Fruit fly (Drosophila melanogaster) whole organism, embryonic: Measurements from ENCODE around the gene Snx27.
A peak's percentile ranks its signal among the peaks of the same experiment; 100 is the strongest.

Source experiments
- ATbp ChIP-seq: fragments of 200-800 bp; sonication (Bioruptor generic); optimal IDR thresholded peaks from 2 replicates; lab custom pipeline; 2017; ENCODE audit warnings: missing biosample characterization, mild to moderate bottlenecking, missing genetic modification characterization, missing genetic modification reagents
- Bgb ChIP-seq: fragments of 200-800 bp; sonication (Bioruptor generic); IDR thresholded peaks from 2 replicates; pipeline ENCODE4 v1.3.6; 2022; ENCODE audit warnings: missing biosample characterization, missing genetic modification characterization; ENCODE audit not compliant: partially characterized antibody
- Blimp-1 ChIP-seq: fragments of 200-800 bp; sonication (Bioruptor generic); optimal IDR thresholded peaks from 3 replicates; lab custom pipeline; 2018; ENCODE audit warnings: missing biosample characterization, missing genetic modification characterization, mild to moderate bottlenecking, moderate library complexity, missing genetic modification reagents
- CG10267 ChIP-seq: fragments of 200-800 bp; sonication (Bioruptor generic); optimal IDR thresholded peaks from 2 replicates; lab custom pipeline; 2018; ENCODE audit warnings: missing biosample characterization, mild to moderate bottlenecking, missing genetic modification characterization, moderate library complexity
- CG10321 ChIP-seq: fragments of 200-800 bp; sonication (Bioruptor generic); IDR thresholded peaks from 2 replicates; pipeline ENCODE4 v1.3.6; 2022; ENCODE audit warnings: missing biosample characterization, missing genetic modification characterization
- CG10959 ChIP-seq: fragments of 200-800 bp; sonication (Bioruptor generic); IDR thresholded peaks from 2 replicates; pipeline ENCODE4 v1.3.6; 2022; ENCODE audit warnings: missing biosample characterization, missing genetic modification characterization
- CG11504 ChIP-seq: fragments of 200-800 bp; sonication (Bioruptor generic); optimal IDR thresholded peaks from 3 replicates; lab custom pipeline; 2019; ENCODE audit warnings: missing biosample characterization, mild to moderate bottlenecking, missing genetic modification characterization, moderate library complexity
- CG11695 ChIP-seq: fragments of 200-800 bp; sonication (Bioruptor generic); IDR thresholded peaks from 3 replicates; pipeline ENCODE4 v1.3.6; 2022; ENCODE audit warnings: missing biosample characterization, missing genetic modification characterization
- CG13424 ChIP-seq: fragments of 200-800 bp; sonication (Bioruptor generic); optimal IDR thresholded peaks from 2 replicates; lab custom pipeline; 2019; ENCODE audit warnings: missing biosample characterization, mild to moderate bottlenecking, missing genetic modification characterization, moderate library complexity
- CG15479 ChIP-seq: fragments of 200-800 bp; sonication (Bioruptor generic); optimal IDR thresholded peaks from 3 replicates; lab custom pipeline; 2019; ENCODE audit warnings: missing biosample characterization, mild to moderate bottlenecking, missing genetic modification characterization, moderate library complexity
- CG15514 ChIP-seq: fragments of 200-800 bp; sonication (Bioruptor generic); optimal IDR thresholded peaks from 3 replicates; lab custom pipeline; 2017; ENCODE audit warnings: missing biosample characterization, missing genetic modification characterization, mild to moderate bottlenecking, moderate library complexity, missing genetic modification reagents
- CG16813 ChIP-seq: fragments of 200-800 bp; sonication (Bioruptor generic); IDR thresholded peaks from 3 replicates; pipeline ENCODE4 v1.3.6; 2022; ENCODE audit warnings: missing biosample characterization, missing genetic modification characterization; ENCODE audit not compliant: partially characterized antibody
- CG16863 ChIP-seq: fragments of 200-800 bp; sonication (Bioruptor generic); optimal IDR thresholded peaks from 3 replicates; lab custom pipeline; 2016; ENCODE audit warnings: missing biosample characterization, missing genetic modification characterization
- CG17186 ChIP-seq: fragments of 200-800 bp; sonication (Bioruptor generic); optimal IDR thresholded peaks from 3 replicates; lab custom pipeline; 2017; ENCODE audit warnings: missing biosample characterization, missing genetic modification reagents, missing genetic modification characterization
- CG18476 ChIP-seq: fragments of 200-800 bp; sonication (Bioruptor generic); optimal IDR thresholded peaks from 2 replicates; lab custom pipeline; 2016; ENCODE audit warnings: missing biosample characterization, mild to moderate bottlenecking, missing genetic modification characterization
- CG2678 ChIP-seq: fragments of 200-800 bp; sonication (Bioruptor generic); optimal IDR thresholded peaks from 3 replicates; lab custom pipeline; 2019; ENCODE audit warnings: missing biosample characterization, mild to moderate bottlenecking, missing genetic modification characterization, moderate library complexity
- CG2875 ChIP-seq: fragments of 200-800 bp; sonication (Bioruptor generic); optimal IDR thresholded peaks from 2 replicates; lab custom pipeline; 2017; ENCODE audit warnings: missing biosample characterization, mild to moderate bottlenecking, missing genetic modification characterization, missing genetic modification reagents
- CG30403 ChIP-seq: fragments of 200-800 bp; sonication (Bioruptor generic); optimal IDR thresholded peaks from 3 replicates; lab custom pipeline; 2016; ENCODE audit warnings: missing biosample characterization, missing genetic modification characterization
- CG31441 ChIP-seq: fragments of 200-800 bp; sonication (Bioruptor generic); IDR thresholded peaks from 2 replicates; pipeline ENCODE4 v1.3.6; 2022; ENCODE audit warnings: missing biosample characterization, missing genetic modification characterization
- CG32772 ChIP-seq: fragments of 200-800 bp; sonication (Bioruptor generic); IDR thresholded peaks from 2 replicates; pipeline ENCODE4 v1.3.6; 2022; ENCODE audit warnings: missing biosample characterization, missing genetic modification characterization
- CG3995 ChIP-seq: fragments of 200-800 bp; sonication (Bioruptor generic); optimal IDR thresholded peaks from 3 replicates; lab custom pipeline; 2016; ENCODE audit warnings: missing biosample characterization, missing genetic modification characterization
- CG6175 ChIP-seq: fragments of 200-800 bp; sonication (Bioruptor generic); IDR thresholded peaks from 3 replicates; pipeline ENCODE4 v1.3.6; 2022; ENCODE audit warnings: missing biosample characterization, missing genetic modification characterization
- CG6854 ChIP-seq: fragments of 200-800 bp; sonication (Bioruptor generic); optimal IDR thresholded peaks from 3 replicates; lab custom pipeline; 2017; ENCODE audit warnings: missing biosample characterization, mild to moderate bottlenecking, missing genetic modification characterization
- CG7556 ChIP-seq: fragments of 200-800 bp; sonication (Bioruptor generic); optimal IDR thresholded peaks from 2 replicates; lab custom pipeline; 2017; ENCODE audit warnings: missing biosample characterization, mild to moderate bottlenecking, missing genetic modification characterization
- CG8290 ChIP-seq, 3 experiments: fragments of 200-800 bp; sonication (Bioruptor generic); optimal IDR thresholded peaks; 2 replicates each; lab custom pipeline; 2016 to 2019; ENCODE audit warnings: missing biosample characterization in 3 of 3, missing genetic modification characterization in 3 of 3, mild to moderate bottlenecking in 2 of 3, moderate library complexity in 1 of 3
- CG8388 ChIP-seq: fragments of 200-800 bp; sonication (Bioruptor generic); optimal IDR thresholded peaks from 2 replicates; lab custom pipeline; 2019; ENCODE audit warnings: missing biosample characterization, mild to moderate bottlenecking, missing genetic modification characterization, moderate library complexity
- CG9609 ChIP-seq: fragments of 200-800 bp; sonication (Bioruptor generic); optimal IDR thresholded peaks from 3 replicates; lab custom pipeline; 2016; ENCODE audit warnings: missing biosample characterization, missing genetic modification characterization
- Dip3 ChIP-seq: fragments of 200-800 bp; sonication (Bioruptor generic); optimal IDR thresholded peaks from 3 replicates; lab custom pipeline; 2016; ENCODE audit warnings: missing biosample characterization, missing genetic modification characterization
- H15 ChIP-seq: fragments of 200-800 bp; sonication (Bioruptor generic); IDR thresholded peaks from 3 replicates; pipeline ENCODE4 v1.3.6; 2022; ENCODE audit warnings: missing biosample characterization, missing genetic modification characterization
- H2.0 ChIP-seq: fragments of 200-800 bp; sonication (Bioruptor generic); IDR thresholded peaks from 2 replicates; pipeline ENCODE4 v1.3.6; 2022; ENCODE audit warnings: missing biosample characterization, missing genetic modification characterization
- Sry-β ChIP-seq: fragments of 200-800 bp; sonication (Bioruptor generic); optimal IDR thresholded peaks from 2 replicates; lab custom pipeline; 2018; ENCODE audit warnings: missing biosample characterization, mild to moderate bottlenecking, missing genetic modification characterization, moderate library complexity
- TFAM ChIP-seq: fragments of 200-800 bp; sonication (Bioruptor generic); optimal IDR thresholded peaks from 2 replicates; lab custom pipeline; 2017; ENCODE audit warnings: missing biosample characterization, missing genetic modification characterization, inconsistent platforms
- Tbp ChIP-seq: fragments of >200 bp; optimal IDR thresholded peaks from 2 replicates; lab custom pipeline; 2018; ENCODE audit warnings: missing biosample characterization, missing genetic modification characterization
- amos ChIP-seq: fragments of 200-800 bp; sonication (Bioruptor generic); IDR thresholded peaks from 2 replicates; pipeline ENCODE4 v1.3.6; 2022; ENCODE audit warnings: missing biosample characterization, missing genetic modification characterization; ENCODE audit not compliant: partially characterized antibody
- bbx ChIP-seq: fragments of 200-800 bp; sonication (Bioruptor generic); IDR thresholded peaks from 2 replicates; pipeline ENCODE4 v1.3.6; 2022; ENCODE audit warnings: missing biosample characterization, missing genetic modification characterization; ENCODE audit not compliant: partially characterized antibody
- ci ChIP-seq: fragments of 200-800 bp; sonication (Bioruptor generic); IDR thresholded peaks from 3 replicates; pipeline ENCODE4 v1.3.6; 2022; ENCODE audit warnings: missing biosample characterization, missing genetic modification characterization
- gro ChIP-seq: fragments of 200-800 bp; sonication (Bioruptor generic); optimal IDR thresholded peaks from 2 replicates; lab custom pipeline; 2016; ENCODE audit warnings: missing biosample characterization, missing genetic modification characterization
- lilli ChIP-seq: fragments of 200-800 bp; sonication (Bioruptor generic); optimal IDR thresholded peaks from 3 replicates; lab custom pipeline; 2016; ENCODE audit warnings: missing biosample characterization, missing genetic modification characterization
- maf-S ChIP-seq: fragments of 200-800 bp; sonication (Bioruptor generic); optimal IDR thresholded peaks from 2 replicates; lab custom pipeline; 2016; ENCODE audit warnings: missing biosample characterization, missing genetic modification characterization
- mam ChIP-seq: fragments of 200-800 bp; sonication (Bioruptor generic); optimal IDR thresholded peaks from 3 replicates; lab custom pipeline; 2016; ENCODE audit warnings: missing biosample characterization, missing genetic modification characterization
- mld ChIP-seq: fragments of 200-800 bp; sonication (Bioruptor generic); IDR thresholded peaks from 3 replicates; pipeline ENCODE4 v1.3.6; 2022; ENCODE audit warnings: missing biosample characterization, missing genetic modification characterization; ENCODE audit not compliant: partially characterized antibody
- oc ChIP-seq: fragments of 200-800 bp; sonication (Bioruptor generic); optimal IDR thresholded peaks from 2 replicates; lab custom pipeline; 2018; ENCODE audit warnings: missing biosample characterization, mild to moderate bottlenecking, missing genetic modification characterization, moderate library complexity
- org-1 ChIP-seq: fragments of 200-800 bp; sonication (Bioruptor generic); optimal IDR thresholded peaks from 2 replicates; lab custom pipeline; 2017; ENCODE audit warnings: missing biosample characterization, missing genetic modification characterization
- sens ChIP-seq: fragments of 200-800 bp; sonication (Bioruptor generic); peaks from one replicate; lab custom pipeline; 2016; ENCODE audit warnings: missing biosample characterization, missing genetic modification characterization
- slou ChIP-seq: fragments of 200-800 bp; sonication (Bioruptor generic); optimal IDR thresholded peaks from 3 replicates; lab custom pipeline; 2016; ENCODE audit warnings: missing biosample characterization, missing genetic modification characterization
- sob ChIP-seq: fragments of 200-800 bp; sonication (Bioruptor generic); IDR thresholded peaks from 2 replicates; pipeline ENCODE4 v1.3.6; 2022; ENCODE audit warnings: missing biosample characterization, missing genetic modification characterization
- tio ChIP-seq: fragments of 200-800 bp; sonication (Bioruptor generic); optimal IDR thresholded peaks from 2 replicates; lab custom pipeline; 2017; ENCODE audit warnings: missing biosample characterization, missing genetic modification characterization, inconsistent platforms
- tup ChIP-seq: fragments of 200-800 bp; sonication (Bioruptor generic); optimal IDR thresholded peaks from 2 replicates; lab custom pipeline; 2016; ENCODE audit warnings: missing biosample characterization, mild to moderate bottlenecking, missing genetic modification characterization, moderate library complexity

Snx27 gene

DNA sequence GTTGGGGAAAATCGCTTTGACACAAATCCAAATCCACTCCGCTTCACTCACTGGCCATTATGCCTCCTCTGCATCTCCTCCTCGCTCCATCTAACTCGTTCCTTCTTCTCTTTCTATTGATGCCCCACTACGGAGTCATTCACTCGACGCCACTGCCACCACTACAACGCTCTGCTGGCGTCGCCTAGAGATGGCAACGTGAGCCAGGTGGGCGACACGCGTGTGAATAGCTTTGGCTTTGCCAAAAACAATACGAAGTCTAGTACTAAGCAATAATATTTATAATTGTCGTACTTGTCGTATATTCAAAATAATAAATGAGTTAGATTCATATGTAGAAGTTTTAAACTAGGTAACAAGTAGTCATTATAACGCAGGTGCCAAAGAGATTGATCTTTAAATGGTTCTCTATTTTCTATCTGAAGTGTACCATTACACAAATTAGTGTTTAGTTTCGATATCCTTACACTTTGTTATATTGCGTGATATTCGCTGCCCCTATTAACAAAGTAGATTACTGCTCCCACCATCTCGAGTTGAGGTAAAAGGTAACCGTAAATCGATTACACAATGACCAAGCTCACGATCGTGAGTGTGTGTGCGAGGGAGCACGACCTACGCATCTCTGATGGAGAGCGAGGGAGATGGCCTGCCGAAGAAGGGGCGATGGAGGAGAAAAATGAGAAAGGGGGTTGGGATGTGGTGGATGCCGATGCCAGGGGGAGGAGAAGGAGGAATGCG, 7.3 kb upstream of the Snx27 start (continued):
- TF ChIP-seq mld (GFP tag; lab: Robert Waterston, UW) (peak; percentile 51; the same call in 1 of the 3 replicates), CG16863 (peak; percentile 40), CG8290 (GFP tag; optimal IDR thresholded peaks at IDR 0.05; lab: Kevin White, UChicago) (no peak), CG8290 (tag; optimal IDR thresholded peaks at IDR 0.05; lab: Kevin White, UChicago) (peak in 1 of 2 experiments; percentile 41), sens (GFP tag; lab: Kevin White, UChicago) (peak; percentile 84), CG10267 (peak; percentile 8), CG13424 (tag; lab: Kevin White, UChicago) (peak; percentile 43), CG10321 (GFP tag; lab: Robert Waterston, UW) (no peak), bbx (peak; percentile 46), sob (GFP tag; lab: Robert Waterston, UW) (peak; percentile 17; the same call in 1 of the 2 replicates), Blimp-1 (GFP tag; lab: Kevin White, UChicago) (peak; percentile 20), H15 (GFP tag; lab: Robert Waterston, UW) (0 out of 3 replicates have a peak, but pooled peaks have one; percentile 32), ATbp (GFP tag; lab: Kevin White, UChicago) (no peak), CG6175 (GFP tag; lab: Robert Waterston, UW) (peak; percentile 68), CG10959 (GFP tag; lab: Robert Waterston, UW) (no peak), CG3995 (GFP tag; lab: Kevin White, UChicago) (no peak), CG8388 (GFP tag; lab: Kevin White, UChicago) (no peak), slou (no peak), CG17186 (no peak), CG2678 (tag; lab: Kevin White, UChicago) (peak; percentile 38), CG6854 (GFP tag; lab: Kevin White, UChicago) (no peak), gro (GFP tag; lab: Kevin White, UChicago) (no peak), org-1 (GFP tag; lab: Kevin White, UChicago) (no peak), Tbp (GFP tag; lab: Kevin White, UChicago) (no peak), tup (GFP tag; lab: Kevin White, UChicago) (no peak), CG15479 (GFP tag; lab: Kevin White, UChicago) (no peak), CG9609 (peak; percentile 36), TFAM (GFP tag; lab: Kevin White, UChicago) (no peak), CG18476 (GFP tag; lab: Kevin White, UChicago) (peak; percentile 31), CG30403 (peak; percentile 45), CG16813 (GFP tag; lab: Robert Waterston, UW) (peak; percentile 50; the same call in 1 of the 3 replicates), Dip3 (peak; percentile 27), CG11504 (tag; lab: Kevin White, UChicago) (peak; percentile 17), H2.0 (peak; percentile 29; the same call in 1 of the 2 replicates), CG7556 (GFP tag; lab: Kevin White, UChicago) (peak; percentile 44), CG15514 (GFP tag; lab: Kevin White, UChicago) (peak; percentile 11), CG32772 (GFP tag; lab: Robert Waterston, UW) (no peak), ci (GFP tag; lab: Robert Waterston, UW) (peak; percentile 29; the same call in 1 of the 3 replicates), CG2875 (GFP tag; lab: Kevin White, UChicago) (no peak), maf-S (GFP tag; lab: Kevin White, UChicago) (peak; percentile 53), tio (GFP tag; lab: Kevin White, UChicago) (peak; percentile 12), lilli (GFP tag; lab: Kevin White, UChicago) (peak; percentile 57), oc (tag; lab: Kevin White, UChicago) (no peak), mam (GFP tag; lab: Kevin White, UChicago) (peak; percentile 50), amos (GFP tag; lab: Robert Waterston, UW) (peak; percentile 62), CG11695 (GFP tag; lab: Robert Waterston, UW) (0 out of 3 replicates have a peak, but pooled peaks have one; percentile 8), Bgb (GFP tag; lab: Robert Waterston, UW) (peak; percentile 70), CG31441 (GFP tag; lab: Robert Waterston, UW) (0 out of 2 replicates have a peak, but pooled peaks have one; percentile 18), Sry-β (GFP tag; lab: Kevin White, UChicago) (peak; percentile 86)
